Fruit fly (Drosophila melanogaster) whole organism, embryonic: ENCODE data around the gene CG17786.
A peak's percentile ranks its signal among the peaks of the same experiment; 100 is the strongest.

Experiments
- BtbVII ChIP-seq: fragments of 200-800 bp; sonication (Bioruptor generic); optimal IDR thresholded peaks from 3 replicates; lab custom pipeline; 2017; ENCODE audit warnings: missing biosample characterization, mild to moderate bottlenecking, missing genetic modification characterization
- CG10267 ChIP-seq: fragments of 200-800 bp; sonication (Bioruptor generic); optimal IDR thresholded peaks from 2 replicates; lab custom pipeline; 2018; ENCODE audit warnings: missing biosample characterization, mild to moderate bottlenecking, missing genetic modification characterization, moderate library complexity
- CG11723 ChIP-seq: fragments of 200-800 bp; sonication (Bioruptor generic); optimal IDR thresholded peaks from 2 replicates; lab custom pipeline; 2017; ENCODE audit warnings: missing biosample characterization, mild to moderate bottlenecking, missing genetic modification characterization
- CG13123 ChIP-seq: fragments of 200-800 bp; sonication (Bioruptor generic); optimal IDR thresholded peaks from 2 replicates; lab custom pipeline; 2016; ENCODE audit warnings: missing biosample characterization, missing genetic modification characterization
- CG13296 ChIP-seq: fragments of 200-800 bp; sonication (Bioruptor generic); optimal IDR thresholded peaks from 3 replicates; lab custom pipeline; 2018; ENCODE audit warnings: missing biosample characterization, mild to moderate bottlenecking, missing genetic modification characterization
- CG16863 ChIP-seq: fragments of 200-800 bp; sonication (Bioruptor generic); optimal IDR thresholded peaks from 3 replicates; lab custom pipeline; 2016; ENCODE audit warnings: missing biosample characterization, missing genetic modification characterization
- CG17328 ChIP-seq: fragments of 200-800 bp; sonication (Bioruptor generic); IDR thresholded peaks from 2 replicates; pipeline ENCODE4 v1.3.6; 2022; ENCODE audit warnings: missing biosample characterization, missing genetic modification characterization
- CG17912 ChIP-seq: fragments of 200-800 bp; sonication (Bioruptor generic); optimal IDR thresholded peaks from 2 replicates; lab custom pipeline; 2018; ENCODE audit warnings: missing biosample characterization, mild to moderate bottlenecking, missing genetic modification characterization
- CG32772 ChIP-seq: fragments of 200-800 bp; sonication (Bioruptor generic); IDR thresholded peaks from 2 replicates; pipeline ENCODE4 v1.3.6; 2022; ENCODE audit warnings: missing biosample characterization, missing genetic modification characterization
- CG3726 ChIP-seq: fragments of 200-800 bp; sonication (Bioruptor generic); IDR thresholded peaks from 3 replicates; pipeline ENCODE4, ENCODE4 v1.3.6; 2022; ENCODE audit warnings: missing biosample characterization, missing genetic modification characterization
- CG5245 ChIP-seq: fragments of 200-800 bp; sonication (Bioruptor generic); optimal IDR thresholded peaks from 3 replicates; lab custom pipeline; 2016; ENCODE audit warnings: missing biosample characterization, missing genetic modification characterization
- CG8924 ChIP-seq: fragments of 200-800 bp; optimal IDR thresholded peaks from 3 replicates; lab custom pipeline; 2019; ENCODE audit warnings: missing biosample characterization, mild to moderate bottlenecking, missing genetic modification characterization, moderate library complexity
- CG9437 ChIP-seq: fragments of 200-800 bp; sonication (Bioruptor generic); optimal IDR thresholded peaks from 2 replicates; lab custom pipeline; 2018; ENCODE audit warnings: missing biosample characterization, mild to moderate bottlenecking, missing genetic modification characterization
- CHES-1-like ChIP-seq: fragments of 200-800 bp; sonication (Bioruptor generic); optimal IDR thresholded peaks from 2 replicates; lab custom pipeline; 2016; ENCODE audit warnings: missing biosample characterization, missing genetic modification characterization
- Dad ChIP-seq: fragments of 200-800 bp; sonication (Bioruptor generic); optimal IDR thresholded peaks from 3 replicates; lab custom pipeline; 2016; ENCODE audit warnings: missing biosample characterization, missing genetic modification characterization
- Dfd ChIP-seq, 2 experiments: fragments of >200 bp; optimal IDR thresholded peaks; 2 replicates each; lab custom pipeline; 2017; ENCODE audit warnings: missing biosample characterization in 2 of 2, missing genetic modification characterization in 2 of 2
- Drgx ChIP-seq: fragments of 200-800 bp; sonication (Bioruptor generic); IDR thresholded peaks from 2 replicates; pipeline ENCODE4 v1.3.6; 2022; ENCODE audit warnings: missing biosample characterization, missing genetic modification characterization
- HLH54F ChIP-seq: fragments of 200-800 bp; sonication (Bioruptor generic); optimal IDR thresholded peaks from 3 replicates; lab custom pipeline; 2016; ENCODE audit warnings: missing biosample characterization, missing genetic modification characterization
- Hr78 ChIP-seq, 2 experiments: fragments of 200-800 bp in 1 of 2; fragments of >200 bp in 1 of 2; sonication (Bioruptor generic) in 1 of 2; optimal IDR thresholded peaks; 2 replicates each; lab custom pipeline; 2017 to 2019; ENCODE audit warnings: missing biosample characterization in 2 of 2, missing genetic modification characterization in 2 of 2, mild to moderate bottlenecking in 1 of 2, moderate library complexity in 1 of 2
- Lhr ChIP-seq: fragments of 200-800 bp; sonication (Bioruptor generic); optimal IDR thresholded peaks from 3 replicates; lab custom pipeline; 2017; ENCODE audit warnings: mild to moderate bottlenecking, missing biosample characterization, missing genetic modification reagents, missing genetic modification characterization
- Nf-YA ChIP-seq: fragments of 200-800 bp; sonication (Bioruptor generic); IDR thresholded peaks from 2 replicates; pipeline ENCODE4 v1.3.6; 2022; ENCODE audit warnings: missing biosample characterization, missing genetic modification characterization
- Stat92E ChIP-seq, 3 experiments: fragments of >200 bp in 2 of 3; fragments of 200-800 bp in 1 of 3; sonication (Bioruptor generic) in 1 of 3; optimal IDR thresholded peaks; 2 replicates each; lab custom pipeline; 2017 to 2019; ENCODE audit warnings: missing biosample characterization in 3 of 3, missing genetic modification characterization in 3 of 3, mild to moderate bottlenecking in 1 of 3, moderate library complexity in 1 of 3
- Tbp ChIP-seq: fragments of >200 bp; optimal IDR thresholded peaks from 2 replicates; lab custom pipeline; 2018; ENCODE audit warnings: missing biosample characterization, missing genetic modification characterization
- Xbp1 ChIP-seq: fragments of 200-800 bp; sonication (Bioruptor generic); optimal IDR thresholded peaks from 3 replicates; lab custom pipeline; 2016; ENCODE audit warnings: missing biosample characterization, mild to moderate bottlenecking, missing genetic modification characterization
- abd-A ChIP-seq: fragments of 200-800 bp; sonication (Bioruptor generic); optimal IDR thresholded peaks from 3 replicates; lab custom pipeline; 2019; ENCODE audit warnings: missing biosample characterization, mild to moderate bottlenecking, missing genetic modification characterization, moderate library complexity
- aop ChIP-seq: fragments of 200-800 bp; sonication (Bioruptor generic); IDR thresholded peaks from 2 replicates; pipeline ENCODE4 v1.3.6; 2022; ENCODE audit warnings: missing biosample characterization, missing genetic modification characterization
- bab2 ChIP-seq: fragments of 200-800 bp; sonication (Bioruptor generic); optimal IDR thresholded peaks from 2 replicates; lab custom pipeline; 2016; ENCODE audit warnings: missing biosample characterization, missing genetic modification characterization
- btn ChIP-seq: fragments of 200-800 bp; sonication (Bioruptor generic); optimal IDR thresholded peaks from 2 replicates; lab custom pipeline; 2016; ENCODE audit warnings: missing biosample characterization, missing genetic modification characterization
- cato ChIP-seq: fragments of 200-800 bp; sonication (Bioruptor generic); optimal IDR thresholded peaks from 2 replicates; lab custom pipeline; 2016; ENCODE audit warnings: missing biosample characterization, missing genetic modification characterization, borderline replicate concordance
- corto ChIP-seq: fragments of 200-800 bp; sonication (Bioruptor generic); optimal IDR thresholded peaks from 2 replicates; lab custom pipeline; 2016; ENCODE audit warnings: missing biosample characterization, mild to moderate bottlenecking, missing genetic modification characterization, moderate library complexity
- dmrt11E ChIP-seq: fragments of 200-800 bp; sonication (Bioruptor generic); optimal IDR thresholded peaks from 3 replicates; lab custom pipeline; 2018; ENCODE audit warnings: missing biosample characterization, mild to moderate bottlenecking, missing genetic modification characterization, moderate library complexity
- fd96Cb ChIP-seq: fragments of 200-800 bp; sonication (Bioruptor generic); optimal IDR thresholded peaks from 2 replicates; lab custom pipeline; 2018; ENCODE audit warnings: missing biosample characterization, mild to moderate bottlenecking, missing genetic modification characterization, moderate library complexity
- hb ChIP-seq: fragments of 200-800 bp; sonication (Bioruptor generic); IDR thresholded peaks from 3 replicates; pipeline ENCODE4 v1.3.6; 2022; ENCODE audit warnings: missing biosample characterization, missing genetic modification characterization; ENCODE audit not compliant: partially characterized antibody
- jigr1 ChIP-seq: fragments of 200-800 bp; sonication (Bioruptor generic); IDR thresholded peaks from 3 replicates; pipeline ENCODE4 v1.3.6; 2022; ENCODE audit warnings: missing biosample characterization, missing genetic modification characterization
- mirr ChIP-seq: fragments of 200-800 bp; sonication (Bioruptor generic); optimal IDR thresholded peaks from 3 replicates; lab custom pipeline; 2018; ENCODE audit warnings: missing biosample characterization, mild to moderate bottlenecking, missing genetic modification characterization
- mld ChIP-seq: fragments of 200-800 bp; sonication (Bioruptor generic); IDR thresholded peaks from 3 replicates; pipeline ENCODE4 v1.3.6; 2022; ENCODE audit warnings: missing biosample characterization, missing genetic modification characterization; ENCODE audit not compliant: partially characterized antibody
- p53 ChIP-seq: fragments of 200-800 bp; sonication (Bioruptor generic); optimal IDR thresholded peaks from 2 replicates; lab custom pipeline; 2016; ENCODE audit warnings: missing biosample characterization, missing genetic modification characterization
- pfk ChIP-seq: fragments of 200-800 bp; sonication (Bioruptor generic); optimal IDR thresholded peaks from 2 replicates; lab custom pipeline; 2018; ENCODE audit warnings: missing biosample characterization, mild to moderate bottlenecking, missing genetic modification characterization, moderate library complexity
- prd ChIP-seq, 3 experiments: fragments of >200 bp in 2 of 3; fragments of 200-800 bp in 1 of 3; sonication (Bioruptor generic) in 1 of 3; optimal IDR thresholded peaks in 2 of 3; IDR thresholded peaks in 1 of 3; 2 replicates in 2 of 3; 3 replicates in 1 of 3; pipeline versions ENCODE4 v1.3.6 to Lab custom; 2017 to 2022; ENCODE audit warnings: missing biosample characterization in 1 of 3, missing genetic modification characterization in 1 of 3
- sc ChIP-seq, 3 experiments: fragments of >200 bp in 2 of 3; fragments of 200-800 bp in 1 of 3; sonication (Bioruptor generic) in 1 of 3; optimal IDR thresholded peaks; 2 replicates in 2 of 3; 3 replicates in 1 of 3; lab custom pipeline; 2017; ENCODE audit warnings: mild to moderate bottlenecking in 1 of 3, missing biosample characterization in 1 of 3, missing genetic modification characterization in 1 of 3, missing genetic modification reagents in 1 of 3
- sna ChIP-seq: fragments of 200-800 bp; sonication (Bioruptor generic); IDR thresholded peaks from 2 replicates; pipeline ENCODE4 v1.3.6; 2022; ENCODE audit warnings: missing biosample characterization, missing genetic modification characterization; ENCODE audit not compliant: partially characterized antibody
- sqz ChIP-seq: fragments of 200-800 bp; sonication (Bioruptor generic); optimal IDR thresholded peaks from 3 replicates; lab custom pipeline; 2018; ENCODE audit warnings: missing biosample characterization, mild to moderate bottlenecking, missing genetic modification characterization
- ssp ChIP-seq: fragments of 200-800 bp; sonication (Bioruptor generic); IDR thresholded peaks from 2 replicates; pipeline ENCODE4 v1.3.6; 2022; ENCODE audit warnings: missing biosample characterization, missing genetic modification characterization
- tgo ChIP-seq: fragments of 200-800 bp; sonication (Bioruptor generic); IDR thresholded peaks from 3 replicates; pipeline ENCODE4 v1.3.6; 2022; ENCODE audit warnings: missing biosample characterization, missing genetic modification characterization
- vvl ChIP-seq: fragments of 200-800 bp; sonication (Bioruptor generic); IDR thresholded peaks from 2 replicates; pipeline ENCODE4 v1.3.6; 2022; ENCODE audit warnings: missing biosample characterization, missing genetic modification characterization
- zen2 ChIP-seq: fragments of 200-800 bp; sonication (Bioruptor generic); IDR thresholded peaks from 3 replicates; pipeline ENCODE4 v1.3.6; 2022; ENCODE audit warnings: missing biosample characterization, missing genetic modification characterization; ENCODE audit not compliant: partially characterized antibody

Gene CG17786

DNA sequence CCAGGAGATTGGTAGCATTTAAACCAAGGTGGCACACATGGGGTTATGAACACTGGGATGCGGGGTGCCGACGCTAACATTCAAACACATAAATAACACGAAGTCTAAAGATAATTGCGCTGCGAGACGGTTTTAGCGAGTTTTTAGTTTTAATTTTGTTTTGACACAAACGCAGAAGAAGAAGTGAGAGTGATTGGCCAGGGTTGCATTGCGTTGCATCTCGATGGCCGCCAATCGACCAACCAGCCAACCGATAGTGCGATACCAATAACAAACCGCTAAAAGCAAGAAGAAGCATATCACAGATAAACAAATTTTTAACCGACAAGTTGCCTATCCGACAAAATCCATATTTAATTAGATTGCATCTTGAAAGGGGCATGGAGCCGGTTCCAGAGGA, 8.2 kb upstream of the CG17786 start, which contains the start of the genes Spps and CG13609 (continued):
- TF ChIP-seq mld (peak; percentile 96), Xbp1 (GFP tag; lab: Kevin White, UChicago) (no peak), sna (GFP tag; lab: Robert Waterston, UW) (peak; percentile 92), CG9437 (GFP tag; lab: Kevin White, UChicago) (no peak), Dfd (GFP tag; optimal IDR thresholded peaks at IDR 0.05; lab: Kevin White, UChicago) (no peak), Stat92E (GFP tag; optimal IDR thresholded peaks at IDR 0.05; lab: Kevin White, UChicago) (no peak), aop (GFP tag; lab: Robert Waterston, UW) (no peak), cato (GFP tag; lab: Kevin White, UChicago) (no peak), jigr1 (no peak), CG10267 (peak; percentile 40), Dad (GFP tag; lab: Kevin White, UChicago) (no peak), zen2 (GFP tag; lab: Robert Waterston, UW) (peak; percentile 92), CG32772 (GFP tag; lab: Robert Waterston, UW) (no peak), btn (no peak), CG3726 (no peak), Lhr (GFP tag; lab: Kevin White, UChicago) (peak; percentile 9), corto (GFP tag; lab: Kevin White, UChicago) (no peak), CG17328 (GFP tag; lab: Robert Waterston, UW) (0 out of 2 replicates have a peak, but pooled peaks have one; percentile 13), mirr (GFP tag; lab: Kevin White, UChicago) (no peak), Tbp (GFP tag; lab: Kevin White, UChicago) (no peak), CG16863 (GFP tag; lab: Kevin White, UChicago) (no peak), BtbVII (no peak), p53 (GFP tag; lab: Kevin White, UChicago) (no peak), CG13296 (GFP tag; lab: Kevin White, UChicago) (no peak), sqz (GFP tag; lab: Kevin White, UChicago) (no peak), tgo (GFP tag; lab: Robert Waterston, UW) (no peak), CG8924 (tag; lab: Kevin White, UChicago) (peak; percentile 57), hb (GFP tag; lab: Robert Waterston, UW) (peak; percentile 95)

DNA sequence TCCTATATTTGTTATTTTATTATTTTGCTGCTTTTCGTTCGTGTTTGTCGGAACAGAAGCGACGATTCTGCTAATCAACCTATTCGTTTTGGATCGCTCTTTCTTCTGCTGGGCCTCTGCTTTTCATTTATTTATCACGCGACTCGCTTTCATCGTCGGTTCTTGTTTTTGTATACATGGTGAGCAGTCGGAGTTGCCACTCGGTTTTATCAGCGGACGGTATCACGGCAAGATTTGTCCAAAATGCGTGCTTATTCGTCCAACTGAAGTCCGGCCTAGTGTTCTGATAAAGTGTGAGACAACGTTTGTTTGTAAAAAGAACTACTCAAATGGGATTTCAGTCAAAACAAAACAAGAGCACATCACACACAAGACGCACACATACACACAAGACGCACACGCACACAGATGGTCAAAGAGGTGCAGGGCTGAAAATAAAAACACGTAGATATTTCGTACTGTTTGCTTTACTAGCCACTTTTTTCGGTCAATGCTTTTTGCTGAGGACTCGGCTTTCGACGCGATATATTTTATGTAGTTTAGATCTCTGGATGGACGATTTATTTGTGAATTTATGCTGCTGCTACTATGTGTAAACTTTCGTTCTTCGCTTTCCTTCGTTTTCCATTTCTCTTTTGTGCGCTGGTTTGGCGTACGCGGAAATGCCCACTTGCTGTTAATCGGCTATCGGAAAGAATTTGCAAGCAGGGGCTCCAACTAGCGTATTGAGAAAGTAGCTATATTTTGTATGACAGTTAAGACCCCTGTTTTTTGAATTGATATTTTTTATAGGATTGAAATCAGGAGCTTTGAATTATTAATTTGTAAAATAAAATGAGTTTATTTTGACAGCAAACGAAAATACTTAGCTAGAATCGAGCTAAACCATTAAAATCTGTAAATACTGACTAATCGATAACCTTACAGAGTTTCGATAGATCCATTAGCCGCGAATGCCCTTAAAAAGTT, 3.1 kb upstream of the CG17786 start, which contains the start of gene twin:
Gene twin, minus strand, starts transcription at position 632 of the 969 bp plus-strand sequence.
- peak; percentile 68 for TF ChIP-seq bab2 (GFP tag; lab: Kevin White, UChicago)
- TF ChIP-seq CHES-1-like (GFP tag; lab: Kevin White, UChicago), result peak; percentile 72
- TF ChIP-seq dmrt11E, result peak; percentile 26
- no peak for TF ChIP-seq Nf-YA
- no peak for TF ChIP-seq CG13123 (GFP tag; lab: Kevin White, UChicago)
- TF ChIP-seq prd (optimal IDR thresholded peaks at IDR 0.05; lab: Kevin White, UChicago), result no peak
- TF ChIP-seq prd (GFP tag; IDR thresholded peaks at IDR 0.05; lab: Robert Waterston, UW), result peak; percentile 58
- peak; percentile 28 for TF ChIP-seq CG5245 (GFP tag; lab: Kevin White, UChicago)
- peak; percentile 63 for TF ChIP-seq vvl (GFP tag; lab: Robert Waterston, UW)
- no peak for TF ChIP-seq Drgx (GFP tag; lab: Robert Waterston, UW)
- no peak for TF ChIP-seq Hr78 (GFP tag; optimal IDR thresholded peaks at IDR 0.05; lab: Kevin White, UChicago)
- TF ChIP-seq abd-A (tag; lab: Kevin White, UChicago), result no peak
- TF ChIP-seq CG17912, result no peak
- peak; percentile 6 for TF ChIP-seq CG13296 (GFP tag; lab: Kevin White, UChicago)
- no peak for TF ChIP-seq sc (optimal IDR thresholded peaks at IDR 0.05; lab: Kevin White, UChicago)
- TF ChIP-seq sc (GFP tag; optimal IDR thresholded peaks at IDR 0.05; lab: Kevin White, UChicago), result no peak
- TF ChIP-seq CG10267, result peak; percentile 50
- TF ChIP-seq fd96Cb (tag; lab: Kevin White, UChicago), result peak; percentile 21
- TF ChIP-seq HLH54F (GFP tag; lab: Kevin White, UChicago), result peak; percentile 76
- TF ChIP-seq ssp (GFP tag; lab: Robert Waterston, UW), result peak; percentile 35; the same call in 1 of the 2 replicates
- no peak for TF ChIP-seq pfk (GFP tag; lab: Kevin White, UChicago)
- peak; percentile 62 for TF ChIP-seq CG11723
